Worm (Caenorhabditis elegans): ENCODE results near the gene skr-16.

- TF ChIP-seq nhr-11 (tag; optimal IDR thresholded peaks at IDR 0.05): no peak
- no peak for TF ChIP-seq unc-62 (GFP tag; optimal IDR thresholded peaks at IDR 0.05)
Measured at ce11 chrIV:7186756-7187155, 18.2 kb downstream of the skr-16 start, which contains the start of gene str-249.
